Fruit fly (Drosophila melanogaster) whole organism, wandering third instar larva: ENCODE measurements around the gene Shawl.

Source experiments
- CG32264 ChIP-seq: fragments of 200-800 bp; sonication (Bioruptor generic); optimal IDR thresholded peaks from 2 replicates; lab custom pipeline; 2016; ENCODE audit warnings: missing biosample characterization, missing genetic modification characterization
- CG9705 ChIP-seq: fragments of 200-800 bp; sonication (Bioruptor generic); optimal IDR thresholded peaks from 2 replicates; lab custom pipeline; 2018; ENCODE audit warnings: missing biosample characterization, mild to moderate bottlenecking, missing genetic modification characterization
- CrebA ChIP-seq: fragments of 200-800 bp; sonication (Bioruptor generic); optimal IDR thresholded peaks from 2 replicates; lab custom pipeline; 2016; ENCODE audit warnings: missing biosample characterization, mild to moderate bottlenecking, missing genetic modification characterization, borderline replicate concordance
- Dfd ChIP-seq: fragments of >200 bp; optimal IDR thresholded peaks from 2 replicates; lab custom pipeline; 2017; ENCODE audit warnings: missing biosample characterization, missing genetic modification characterization
- Dif ChIP-seq: fragments of 200-275, 200-300 bp; sonication (Bioruptor generic); optimal IDR thresholded peaks from 2 replicates; lab custom pipeline; 2018; ENCODE audit warnings: missing biosample characterization, missing genetic modification characterization; ENCODE audit not compliant: partially characterized antibody
- GATAd ChIP-seq: sonication (Bioruptor generic); optimal IDR thresholded peaks from 2 replicates; lab custom pipeline; 2016; ENCODE audit warnings: missing biosample characterization, missing genetic modification characterization
- HLH106 ChIP-seq: fragments of 200-800 bp; optimal IDR thresholded peaks from 3 replicates; lab custom pipeline; 2019; ENCODE audit warnings: missing biosample characterization, mild to moderate bottlenecking, missing genetic modification characterization, moderate library complexity
- Hnf4 ChIP-seq: fragments of 200-800 bp; sonication (Bioruptor generic); optimal IDR thresholded peaks from 2 replicates; lab custom pipeline; 2016; ENCODE audit warnings: missing biosample characterization, mild to moderate bottlenecking, missing genetic modification characterization
- Hr78 ChIP-seq: fragments of >200 bp; optimal IDR thresholded peaks from 2 replicates; lab custom pipeline; 2017; ENCODE audit warnings: missing biosample characterization, missing genetic modification characterization
- Hr83 ChIP-seq: fragments of 200-300 bp; sonication (Bioruptor generic); optimal IDR thresholded peaks from 2 replicates; lab custom pipeline; 2016; ENCODE audit warnings: missing biosample characterization, mild to moderate bottlenecking, missing genetic modification characterization, moderate library complexity; ENCODE audit not compliant: poor library complexity, severe bottlenecking
- Myc ChIP-seq: fragments of >200 bp; optimal IDR thresholded peaks from 2 replicates; lab custom pipeline; 2017
- N ChIP-seq: fragments of >200 bp; optimal IDR thresholded peaks from 2 replicates; lab custom pipeline; 2018; ENCODE audit warnings: missing biosample characterization, missing external identifiers, missing genetic modification characterization
- OdsH ChIP-seq: fragments of 200-800 bp; sonication (Bioruptor generic); optimal IDR thresholded peaks from 2 replicates; lab custom pipeline; 2016; ENCODE audit warnings: missing biosample characterization, mild to moderate bottlenecking, missing genetic modification characterization
- Sp1 ChIP-seq: fragments of 200-800 bp; sonication (Bioruptor generic); optimal IDR thresholded peaks from 3 replicates; lab custom pipeline; 2019; ENCODE audit warnings: missing biosample characterization, mild to moderate bottlenecking, missing genetic modification characterization, moderate library complexity
- Vsx2 ChIP-seq: fragments of 200-300, 225-300 bp; sonication (Bioruptor generic); optimal IDR thresholded peaks from 2 replicates; lab custom pipeline; 2018; ENCODE audit warnings: missing biosample characterization, missing genetic modification characterization; ENCODE audit not compliant: partially characterized antibody
- br ChIP-seq: fragments of 200-800 bp; sonication (Bioruptor generic); optimal IDR thresholded peaks from 2 replicates; lab custom pipeline; 2016; ENCODE audit warnings: missing biosample characterization, missing genetic modification characterization
- dl ChIP-seq, 2 experiments: fragments of 175-275, 200-275 bp in 1 of 2; fragments of 200-275 bp in 1 of 2; sonication (Bioruptor generic); optimal IDR thresholded peaks; lab custom pipeline; 2018; ENCODE audit warnings: mild to moderate bottlenecking in 2 of 2, missing biosample characterization in 2 of 2, missing genetic modification characterization in 2 of 2, moderate library complexity in 2 of 2; ENCODE audit not compliant: partially characterized antibody in 2 of 2, insufficient read depth in 1 of 2
- dmrt93B ChIP-seq: fragments of 200-800 bp; sonication (Bioruptor generic); optimal IDR thresholded peaks from 2 replicates; lab custom pipeline; 2018; ENCODE audit warnings: missing biosample characterization, mild to moderate bottlenecking, missing genetic modification characterization
- dsf ChIP-seq: sonication (Bioruptor generic); optimal IDR thresholded peaks from 2 replicates; lab custom pipeline; 2016; ENCODE audit warnings: missing biosample characterization, missing genetic modification characterization, borderline replicate concordance
- ey ChIP-seq: fragments of 200-800 bp; sonication (Bioruptor generic); optimal IDR thresholded peaks from 2 replicates; lab custom pipeline; 2016; ENCODE audit warnings: missing biosample characterization, missing genetic modification characterization
- foxo ChIP-seq, 2 experiments: fragments of 200-800 bp; sonication (Bioruptor generic); optimal IDR thresholded peaks; 2 replicates in 1 of 2; 3 replicates in 1 of 2; lab custom pipeline; 2016 to 2017; ENCODE audit warnings: missing biosample characterization in 2 of 2, missing genetic modification characterization in 2 of 2
- fru ChIP-seq: fragments of 200-800 bp; sonication (Bioruptor generic); optimal IDR thresholded peaks from 3 replicates; lab custom pipeline; 2016; ENCODE audit warnings: missing biosample characterization, mild to moderate bottlenecking, missing genetic modification characterization
- h ChIP-seq: fragments of 200-800 bp; sonication (Bioruptor generic); optimal IDR thresholded peaks from 3 replicates; lab custom pipeline; 2016; ENCODE audit warnings: missing biosample characterization, mild to moderate bottlenecking, missing genetic modification characterization
- jim ChIP-seq: fragments of 175-275, 200-325 bp; sonication (Bioruptor generic); optimal IDR thresholded peaks from 2 replicates; lab custom pipeline; 2016; ENCODE audit warnings: missing biosample characterization, mild to moderate bottlenecking, missing genetic modification characterization
- lola ChIP-seq: fragments of >200 bp; optimal IDR thresholded peaks from 2 replicates; lab custom pipeline; 2017; ENCODE audit warnings: missing biosample characterization, missing genetic modification characterization
- pan ChIP-seq: fragments of >200 bp; optimal IDR thresholded peaks from 2 replicates; lab custom pipeline; 2017
- psq ChIP-seq: fragments of 200-800 bp; sonication (Bioruptor generic); optimal IDR thresholded peaks from 3 replicates; lab custom pipeline; 2017; ENCODE audit warnings: missing biosample characterization, mild to moderate bottlenecking, missing genetic modification characterization, moderate library complexity
- rgr ChIP-seq: fragments of 200-800 bp; sonication (Bioruptor generic); optimal IDR thresholded peaks from 3 replicates; lab custom pipeline; 2016; ENCODE audit warnings: missing biosample characterization, mild to moderate bottlenecking, missing genetic modification characterization
- sage ChIP-seq: fragments of 200-800 bp; sonication (Bioruptor generic); optimal IDR thresholded peaks from 2 replicates; lab custom pipeline; 2016; ENCODE audit warnings: missing biosample characterization, mild to moderate bottlenecking, missing genetic modification characterization
- sv ChIP-seq: fragments of 200-800 bp; sonication (Bioruptor generic); optimal IDR thresholded peaks from 3 replicates; lab custom pipeline; 2016; ENCODE audit warnings: missing biosample characterization, missing genetic modification characterization
- tai ChIP-seq: sonication (Bioruptor generic); optimal IDR thresholded peaks from 2 replicates; lab custom pipeline; 2016; ENCODE audit warnings: missing biosample characterization, missing genetic modification characterization
- usp ChIP-seq: fragments of >200 bp; optimal IDR thresholded peaks from 2 replicates; lab custom pipeline; 2017; ENCODE audit warnings: missing biosample characterization, missing genetic modification characterization
- woc ChIP-seq: sonication (Bioruptor generic); optimal IDR thresholded peaks from 2 replicates; lab custom pipeline; 2016; ENCODE audit warnings: missing biosample characterization, mild to moderate bottlenecking, missing genetic modification characterization

Shawl gene

dm6 chr2L:9449257-9449972, 34.5 kb upstream of the Shawl start (continued):
- TF ChIP-seq Dfd (GFP tag; lab: Kevin White, UChicago) = peak; percentile 92
- peak in 1 of 2 experiments; percentile 99 for TF ChIP-seq foxo (GFP tag; optimal IDR thresholded peaks at IDR 0.05; lab: Kevin White, UChicago)
- TF ChIP-seq tai (GFP tag; lab: Kevin White, UChicago) = peak; percentile 88
- peak; percentile 67 to 90 for TF ChIP-seq dl (GFP tag; optimal IDR thresholded peaks at IDR 0.05; lab: Kevin White, UChicago; ENCODE audit: insufficient read depth in 1 of 2, partially characterized antibody in 2 of 2)
- no peak for TF ChIP-seq usp (GFP tag; lab: Kevin White, UChicago)
- TF ChIP-seq, all 38 proteins: peak for 30

dm6 chr2L:9448322-9449256, 33.6 kb upstream of the Shawl start:
- TF ChIP-seq woc (GFP tag; lab: Kevin White, UChicago) (no peak), Hr78 (GFP tag; lab: Kevin White, UChicago) (no peak), dmrt93B (GFP tag; lab: Kevin White, UChicago) (no peak), tai (GFP tag; lab: Kevin White, UChicago) (no peak), dl (GFP tag; optimal IDR thresholded peaks at IDR 0.05; lab: Kevin White, UChicago; ENCODE audit: insufficient read depth in 1 of 2, partially characterized antibody in 2 of 2) (peak; percentile 9 to 19), ey (peak; percentile 46), br (no peak), Hnf4 (GFP tag; lab: Kevin White, UChicago) (no peak), CrebA (peak; percentile 34), foxo (GFP tag; optimal IDR thresholded peaks at IDR 0.05; lab: Kevin White, UChicago) (peak in 1 of 2 experiments; percentile 10), Myc (lab: Kevin White, UChicago) (peak; percentile 71), psq (GFP tag; lab: Kevin White, UChicago) (peak; percentile 33), jim (GFP tag; lab: Kevin White, UChicago) (no peak), fru (GFP tag; lab: Kevin White, UChicago) (peak; percentile 41), Sp1 (GFP tag; lab: Kevin White, UChicago) (no peak), HLH106 (tag; lab: Kevin White, UChicago) (peak; percentile 19), Dif (GFP tag; lab: Kevin White, UChicago) (no peak)

- peak; percentile 13 for TF ChIP-seq woc (GFP tag; lab: Kevin White, UChicago)
- TF ChIP-seq Hnf4 (GFP tag; lab: Kevin White, UChicago) = peak; percentile 8
- TF ChIP-seq fru (GFP tag; lab: Kevin White, UChicago) = peak; percentile 40
- no peak for TF ChIP-seq dmrt93B (GFP tag; lab: Kevin White, UChicago)
- no peak for TF ChIP-seq Vsx2 (GFP tag; lab: Kevin White, UChicago)
- no peak for TF ChIP-seq Myc (lab: Kevin White, UChicago)
- TF ChIP-seq h (GFP tag; lab: Kevin White, UChicago) = peak; percentile 55
- TF ChIP-seq OdsH (GFP tag; lab: Kevin White, UChicago) = peak; percentile 19
- TF ChIP-seq CG32264 (GFP tag; lab: Kevin White, UChicago) = no peak
- TF ChIP-seq rgr (GFP tag; lab: Kevin White, UChicago) = peak; percentile 59
- peak; percentile 13 for TF ChIP-seq br
- peak; percentile 39 for TF ChIP-seq ey
- peak; percentile 2 for TF ChIP-seq HLH106 (tag; lab: Kevin White, UChicago)
- peak in 1 of 2 experiments; percentile 36 for TF ChIP-seq foxo (GFP tag; optimal IDR thresholded peaks at IDR 0.05; lab: Kevin White, UChicago)
- peak; percentile 41 for TF ChIP-seq Sp1 (GFP tag; lab: Kevin White, UChicago)
- peak; percentile 12 for TF ChIP-seq psq (GFP tag; lab: Kevin White, UChicago)
- TF ChIP-seq, all 38 proteins: peak for 12
These were observed 32.9 kb upstream of the Shawl start for dm6 chr2L:9447816-9448215.

dm6 chr2L:9446398-9446945, 31.5 kb upstream of the Shawl start:
- TF ChIP-seq GATAd (GFP tag; lab: Kevin White, UChicago) (no peak), dsf (GFP tag; lab: Kevin White, UChicago) (no peak), jim (GFP tag; lab: Kevin White, UChicago) (no peak), Sp1 (GFP tag; lab: Kevin White, UChicago) (no peak), lola (no peak), Myc (lab: Kevin White, UChicago) (no peak), Dif (GFP tag; lab: Kevin White, UChicago) (no peak), dl (GFP tag; optimal IDR thresholded peaks at IDR 0.05; lab: Kevin White, UChicago; ENCODE audit: insufficient read depth in 1 of 2, partially characterized antibody in 2 of 2) (no peak), br (no peak), N (GFP tag; lab: Kevin White, UChicago) (no peak), foxo (GFP tag; optimal IDR thresholded peaks at IDR 0.05; lab: Kevin White, UChicago) (no peak), sage (GFP tag; lab: Kevin White, UChicago) (no peak), tai (GFP tag; lab: Kevin White, UChicago) (no peak), sv (GFP tag; lab: Kevin White, UChicago) (no peak), Hr83 (GFP tag; lab: Kevin White, UChicago) (no peak), pan (no peak), fru (GFP tag; lab: Kevin White, UChicago) (no peak), CG9705 (no peak), Vsx2 (GFP tag; lab: Kevin White, UChicago) (no peak)
